Worm (Caenorhabditis elegans) whole organism, early embryonic: Measurements from ENCODE around the gene lmtr-2.

Source experiments
- B0310.2 ChIP-seq: sonication (generic microtip); optimal IDR thresholded peaks from 2 replicates; lab custom pipeline; 2016; ENCODE audit warnings: mild to moderate bottlenecking, missing genetic modification characterization, missing compliant biosample characterization
- F13C5.2 ChIP-seq: sonication (generic microtip); optimal IDR thresholded peaks from 2 replicates; lab custom pipeline; 2017; ENCODE audit warnings: mild to moderate bottlenecking, missing genetic modification characterization, inconsistent platforms, missing compliant biosample characterization
- aly-1 ChIP-seq: sonication (generic microtip); optimal IDR thresholded peaks from 2 replicates; lab custom pipeline; 2016; ENCODE audit warnings: missing genetic modification characterization, missing compliant biosample characterization
- ama-1 ChIP-seq: fragments of 150-350 bp; optimal IDR thresholded peaks from 2 replicates; lab custom pipeline; 2014
- ceh-13 ChIP-seq: fragments of 200-800 bp; sonication (Bioruptor generic); optimal IDR thresholded peaks from 2 replicates; lab custom pipeline; 2018; ENCODE audit warnings: mild to moderate bottlenecking, missing genetic modification characterization, missing compliant biosample characterization
- ceh-36 ChIP-seq: sonication (generic microtip); optimal IDR thresholded peaks from 2 replicates; lab custom pipeline; 2016; ENCODE audit warnings: missing genetic modification characterization, inconsistent platforms, missing compliant biosample characterization
- ets-7 ChIP-seq: sonication (generic microtip); optimal IDR thresholded peaks from 2 replicates; lab custom pipeline; 2016; ENCODE audit warnings: missing genotype, missing genetic modification characterization, missing compliant biosample characterization
- flt-1 ChIP-seq: fragments of 200-800 bp; sonication (Bioruptor generic); IDR thresholded peaks from 2 replicates; pipeline ENCODE4 v1.3.6; 2022; ENCODE audit warnings: missing genetic modification characterization, missing compliant biosample characterization
- hmbx-1 ChIP-seq: sonication (generic microtip); optimal IDR thresholded peaks from 2 replicates; lab custom pipeline; 2016; ENCODE audit warnings: mild to moderate bottlenecking, missing genetic modification characterization, missing compliant biosample characterization
- hmg-4 ChIP-seq: fragments of 200-800 bp; sonication (Bioruptor generic); optimal IDR thresholded peaks from 2 replicates; lab custom pipeline; 2018; ENCODE audit warnings: mild to moderate bottlenecking, missing genetic modification characterization, missing compliant biosample characterization
- hnd-1 ChIP-seq: sonication (generic microtip); optimal IDR thresholded peaks from 2 replicates; lab custom pipeline; 2016; ENCODE audit warnings: missing genetic modification characterization, missing compliant biosample characterization
- pes-1 ChIP-seq: fragments of 200-800 bp; sonication (Bioruptor generic); IDR thresholded peaks from 2 replicates; pipeline ENCODE4 v1.3.6; 2022; ENCODE audit warnings: missing genetic modification reagents, missing genetic modification characterization, missing compliant biosample characterization
- scrt-1 ChIP-seq: fragments of 200-800 bp; sonication (Bioruptor generic); IDR thresholded peaks from 2 replicates; pipeline ENCODE4 v1.3.6; 2022; ENCODE audit warnings: missing genetic modification characterization, missing compliant biosample characterization
- sea-1 ChIP-seq: fragments of 200-800 bp; sonication (Bioruptor generic); conservative IDR thresholded peaks from 2 replicates; pipeline ENCODE4 v1.3.6; 2022; ENCODE audit warnings: missing genetic modification characterization, missing compliant biosample characterization
- tbx-11 ChIP-seq: fragments of 200-800 bp; sonication (Bioruptor generic); IDR thresholded peaks from 2 replicates; pipeline ENCODE4 v1.3.6; 2022; ENCODE audit warnings: missing genetic modification characterization, missing compliant biosample characterization
- tbx-37 ChIP-seq: fragments of 200-800 bp; sonication (Bioruptor generic); conservative IDR thresholded peaks from 2 replicates; pipeline ENCODE4 v1.3.6; 2022; ENCODE audit warnings: missing genetic modification reagents, missing genetic modification characterization, missing compliant biosample characterization
- tra-4 ChIP-seq: sonication (generic microtip); optimal IDR thresholded peaks from 2 replicates; lab custom pipeline; 2017; ENCODE audit warnings: missing genetic modification characterization, missing compliant biosample characterization

lmtr-2 gene

ce11 chrV:7983381-7984052 is 27.4 kb downstream of the lmtr-2 start, which contains the start of the genes natb-1 and abhd-12:
Gene natb-1 (minus strand): TSS chrV:7983431.
Gene abhd-12 (plus strand): TSS chrV:7983879.
- TF ChIP-seq ama-1 (lab: Kevin White, UChicago) (no peak), tbx-11 (GFP tag; lab: Robert Waterston, UW) (no peak), aly-1 (tag; lab: Kevin White, UChicago) (no peak), pes-1 (GFP tag; lab: Robert Waterston, UW) (no peak), ceh-36 (no peak)

- no peak for TF ChIP-seq ama-1 (lab: Kevin White, UChicago)
- TF ChIP-seq sea-1 (GFP tag; lab: Robert Waterston, UW) = no peak
- no peak for TF ChIP-seq hnd-1
- TF ChIP-seq aly-1 (tag; lab: Kevin White, UChicago) = no peak
- TF ChIP-seq hmbx-1 = no peak
- no peak for TF ChIP-seq tbx-11 (GFP tag; lab: Robert Waterston, UW)
- no peak for TF ChIP-seq ceh-13 (GFP tag; lab: Kevin White, UChicago)
Observed at ce11 chrV:7980993-7981595, 29.8 kb downstream of the lmtr-2 start, which contains the start of gene F26D11.1. Gene F26D11.1 (plus strand): TSS chrV:7981545.

DNA sequence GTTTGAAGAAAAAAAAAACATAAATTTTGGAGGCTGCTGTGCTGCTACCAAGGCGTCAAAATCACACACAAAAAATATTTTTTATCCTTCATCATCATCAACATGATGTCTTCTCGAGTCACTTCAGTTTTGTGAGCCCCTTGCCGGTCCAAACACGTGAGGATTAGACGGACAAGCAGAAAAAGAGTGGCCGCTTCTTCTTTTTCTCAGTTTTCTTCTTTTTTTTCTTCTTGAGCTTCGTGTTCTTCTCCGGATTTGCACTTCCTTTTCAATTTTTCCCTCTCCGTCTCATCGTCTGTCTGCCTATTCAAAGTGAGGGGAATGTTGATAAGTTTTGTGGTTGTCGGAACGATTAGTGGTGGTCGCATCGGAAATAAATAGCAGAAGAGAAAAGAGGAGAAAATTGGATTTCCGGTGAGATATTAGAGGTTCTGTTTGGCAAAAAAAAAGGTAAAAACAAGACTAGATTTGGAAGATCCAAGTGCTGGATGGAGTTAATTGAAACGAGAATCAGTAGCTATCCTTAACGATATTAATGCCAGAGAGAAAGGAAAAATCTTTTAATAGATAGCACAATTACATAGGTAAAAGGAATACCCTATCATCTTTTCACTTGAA is 30.4 kb downstream of the lmtr-2 start:
- no peak for TF ChIP-seq flt-1 (GFP tag; lab: Robert Waterston, UW)
- no peak for TF ChIP-seq F13C5.2 (tag; lab: Kevin White, UChicago)
- no peak for TF ChIP-seq tra-4 (tag; lab: Kevin White, UChicago)
- TF ChIP-seq hmg-4 = no peak
- TF ChIP-seq ama-1 (lab: Kevin White, UChicago) = no peak
- no peak for TF ChIP-seq hnd-1

- TF ChIP-seq hnd-1 = no peak
- TF ChIP-seq sea-1 (GFP tag; lab: Robert Waterston, UW) = peak; percentile 40; the same call in 1 of the 2 replicates
- TF ChIP-seq B0310.2 = peak; percentile 74
- no peak for TF ChIP-seq pes-1 (GFP tag; lab: Robert Waterston, UW)
- no peak for TF ChIP-seq ceh-13 (GFP tag; lab: Kevin White, UChicago)
- TF ChIP-seq scrt-1 (GFP tag; lab: Robert Waterston, UW) = no peak
- no peak for TF ChIP-seq flt-1 (GFP tag; lab: Robert Waterston, UW)
- no peak for TF ChIP-seq ama-1 (lab: Kevin White, UChicago)
- no peak for TF ChIP-seq tra-4 (tag; lab: Kevin White, UChicago)
- TF ChIP-seq ets-7 (tag; lab: Kevin White, UChicago) = no peak
- peak; percentile 87 for TF ChIP-seq hmg-4
- TF ChIP-seq tbx-11 (GFP tag; lab: Robert Waterston, UW) = no peak
- no peak for TF ChIP-seq tbx-37
- no peak for TF ChIP-seq hmbx-1
- no peak for TF ChIP-seq aly-1 (tag; lab: Kevin White, UChicago)
- peak; percentile 38 for TF ChIP-seq F13C5.2 (tag; lab: Kevin White, UChicago)
- peak; percentile 17 for TF ChIP-seq ceh-36
Observed at ce11 chrV:7978798-7979197, 32.1 kb downstream of the lmtr-2 start.

ce11 chrV:7977701-7978461 is 33.0 kb downstream of the lmtr-2 start, which contains the start of gene let-413:
Gene let-413 (minus strand): TSS chrV:7977776.
- TF ChIP-seq ceh-13 (GFP tag; lab: Kevin White, UChicago) (no peak), aly-1 (tag; lab: Kevin White, UChicago) (peak; percentile 21), hnd-1 (no peak), hmg-4 (no peak), B0310.2 (no peak)

DNA sequence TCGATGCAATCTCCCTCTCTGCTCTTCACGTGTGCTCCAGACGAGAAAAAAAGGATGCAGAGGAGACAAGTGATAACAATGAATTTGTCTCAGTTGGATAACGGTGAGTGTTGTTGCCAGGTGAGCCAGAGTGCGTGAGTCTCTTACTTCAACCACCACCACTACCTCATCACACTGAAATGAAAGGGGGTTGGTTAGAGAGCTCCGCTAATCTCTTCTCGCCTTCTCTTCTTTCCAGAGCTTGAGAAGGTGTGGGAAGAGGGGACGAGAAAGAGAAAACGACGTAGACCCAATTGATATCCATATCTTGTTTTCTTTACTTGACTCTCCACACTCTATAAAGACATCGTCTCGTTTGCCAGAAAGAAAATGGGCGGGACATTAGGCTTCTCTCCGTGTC is 39.5 kb downstream of the lmtr-2 start:
- TF ChIP-seq tbx-37 (no peak), ceh-13 (GFP tag; lab: Kevin White, UChicago) (no peak), hmbx-1 (no peak), hmg-4 (no peak), flt-1 (GFP tag; lab: Robert Waterston, UW) (no peak), tra-4 (tag; lab: Kevin White, UChicago) (no peak), ama-1 (lab: Kevin White, UChicago) (no peak), ceh-36 (no peak), pes-1 (GFP tag; lab: Robert Waterston, UW) (no peak), B0310.2 (no peak), F13C5.2 (tag; lab: Kevin White, UChicago) (no peak)

DNA sequence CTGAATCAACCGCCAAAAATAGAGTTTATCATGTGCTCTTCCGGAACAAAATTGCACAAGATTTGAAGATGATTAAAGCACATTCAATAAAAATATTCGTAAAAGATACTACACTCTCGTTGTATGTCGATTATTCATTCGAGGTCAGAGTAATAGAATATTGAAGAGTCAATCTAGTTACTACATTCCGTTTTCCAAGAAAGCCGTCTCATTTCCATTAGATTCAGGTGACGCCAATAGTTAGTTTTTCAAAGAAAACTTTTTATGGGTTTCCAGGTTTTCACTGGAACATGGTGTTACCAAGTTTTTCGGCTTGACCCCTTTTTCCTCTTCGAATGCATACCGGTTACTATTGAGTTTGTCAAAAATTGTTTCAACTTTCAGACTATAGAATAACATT is 40.4 kb downstream of the lmtr-2 start:
- TF ChIP-seq flt-1 (GFP tag; lab: Robert Waterston, UW) (no peak), pes-1 (GFP tag; lab: Robert Waterston, UW) (no peak), ets-7 (tag; lab: Kevin White, UChicago) (no peak), F13C5.2 (tag; lab: Kevin White, UChicago) (no peak), B0310.2 (no peak), hmg-4 (no peak), hmbx-1 (no peak), sea-1 (GFP tag; lab: Robert Waterston, UW) (no peak), scrt-1 (GFP tag; lab: Robert Waterston, UW) (no peak), tbx-11 (GFP tag; lab: Robert Waterston, UW) (no peak), ceh-36 (no peak), ceh-13 (GFP tag; lab: Kevin White, UChicago) (no peak), tra-4 (tag; lab: Kevin White, UChicago) (no peak), hnd-1 (no peak), tbx-37 (no peak)
